Worm (Caenorhabditis elegans): Measurements from ENCODE around the gene col-170.

Gene col-170

ce11 chrX:6318803-6319202 lies 12.7 kb upstream of the col-170 start:
- TF ChIP-seq nhr-28 (tag; optimal IDR thresholded peaks at IDR 0.05) = peak; percentile 75
- TF ChIP-seq pqm-1 (tag; optimal IDR thresholded peaks at IDR 0.05) = no peak
- peak; percentile 4 for TF ChIP-seq hlh-30 (tag; optimal IDR thresholded peaks at IDR 0.05; ENCODE audit: insufficient read depth)
- TF ChIP-seq nhr-48 (tag; optimal IDR thresholded peaks at IDR 0.05) = no peak
- TF ChIP-seq daf-12 (tag; optimal IDR thresholded peaks at IDR 0.05) = no peak
- TF ChIP-seq mdl-1 (tag; optimal IDR thresholded peaks at IDR 0.05) = peak in 1 of 2 experiments; percentile 35
- TF ChIP-seq nhr-25 (tag; optimal IDR thresholded peaks at IDR 0.05; ENCODE audit: borderline replicate concordance, insufficient read depth) = peak; percentile 58

- no peak for TF ChIP-seq egl-43 (GFP tag; IDR thresholded peaks at IDR 0.05)
- TF ChIP-seq F49E8.2 (tag; optimal IDR thresholded peaks at IDR 0.05; ENCODE audit: borderline replicate concordance) = no peak
- no peak for TF ChIP-seq ceh-20 (GFP tag; IDR thresholded peaks at IDR 0.05)
Measured at ce11 chrX:6319546-6319945, 12.0 kb upstream of the col-170 start, which contains the start of gene chtb-3. Gene chtb-3, minus strand, starts transcription at chrX:6319646.

- TF ChIP-seq mxl-3 (GFP tag; optimal IDR thresholded peaks at IDR 0.05) (peak; percentile 46), nhr-48 (tag; optimal IDR thresholded peaks at IDR 0.05) (peak; percentile 86), zip-2 (tag; optimal IDR thresholded peaks at IDR 0.05) (no peak), ztf-7 (tag; optimal IDR thresholded peaks at IDR 0.05) (no peak), nhr-6 (tag; optimal IDR thresholded peaks at IDR 0.05) (no peak), ZK337.2 (GFP tag; IDR thresholded peaks at IDR 0.05) (no peak), D1046.2 (GFP tag; IDR thresholded peaks at IDR 0.05) (no peak), dpl-1 (GFP tag; optimal IDR thresholded peaks at IDR 0.05) (no peak), mep-1 (tag; optimal IDR thresholded peaks at IDR 0.05) (no peak), F37D6.2 (tag; optimal IDR thresholded peaks at IDR 0.05) (no peak), hlh-30 (tag; optimal IDR thresholded peaks at IDR 0.05; ENCODE audit: insufficient read depth) (peak; percentile 42), ztf-11 (tag; optimal IDR thresholded peaks at IDR 0.05) (no peak), F44E2.7 (GFP tag; IDR thresholded peaks at IDR 0.05) (no peak), tra-1 (GFP tag; IDR thresholded peaks at IDR 0.05) (0 out of 2 replicates have a peak, but pooled peaks have one; percentile 19), fos-1 (tag; optimal IDR thresholded peaks at IDR 0.05) (no peak), nhr-111 (GFP tag; optimal IDR thresholded peaks at IDR 0.05) (no peak), dve-1 (tag; optimal IDR thresholded peaks at IDR 0.05; ENCODE audit: insufficient read depth) (no peak), lin-38 (GFP tag; IDR thresholded peaks at IDR 0.05) (no peak), dmd-8 (GFP tag; IDR thresholded peaks at IDR 0.05) (no peak), nhr-28 (tag; optimal IDR thresholded peaks at IDR 0.05) (peak; percentile 55), T20F7.1 (GFP tag; optimal IDR thresholded peaks at IDR 0.05) (no peak), ama-1 (optimal IDR thresholded peaks at IDR 0.05) (no peak), pqm-1 (tag; optimal IDR thresholded peaks at IDR 0.05) (no peak), sdz-12 (GFP tag; optimal IDR thresholded peaks at IDR 0.05) (no peak), pha-4 (GFP tag; IDR thresholded peaks at IDR 0.05) (no peak), pha-4 (tag; optimal IDR thresholded peaks at IDR 0.05) (no peak), cey-2 (tag; optimal IDR thresholded peaks at IDR 0.05; ENCODE audit: borderline replicate concordance, insufficient read depth) (no peak), nhr-25 (tag; optimal IDR thresholded peaks at IDR 0.05; ENCODE audit: borderline replicate concordance, insufficient read depth) (no peak), duxl-1 (tag; optimal IDR thresholded peaks at IDR 0.05; ENCODE audit: poor library complexity) (no peak), ceh-44 (GFP tag; IDR thresholded peaks at IDR 0.05) (no peak), F49E8.2 (tag; optimal IDR thresholded peaks at IDR 0.05; ENCODE audit: borderline replicate concordance) (no peak), attf-4 (tag; optimal IDR thresholded peaks at IDR 0.05) (no peak), F26F4.8 (GFP tag; conservative IDR thresholded peaks at IDR 0.05) (no peak), nhr-237 (tag; optimal IDR thresholded peaks at IDR 0.05) (no peak), rbr-2 (tag; optimal IDR thresholded peaks at IDR 0.05) (peak; percentile 2), hlh-11 (tag; optimal IDR thresholded peaks at IDR 0.05) (peak; percentile 51), lir-3 (tag; optimal IDR thresholded peaks at IDR 0.05) (no peak), mes-2 (tag; optimal IDR thresholded peaks at IDR 0.05; ENCODE audit: poor library complexity, severe bottlenecking) (no peak), vab-7 (GFP tag; IDR thresholded peaks at IDR 0.05) (no peak), unc-130 (GFP tag; optimal IDR thresholded peaks at IDR 0.05) (no peak), T26A8.4 (GFP tag; IDR thresholded peaks at IDR 0.05) (no peak), ceh-20 (GFP tag; IDR thresholded peaks at IDR 0.05) (0 out of 2 replicates have a peak, but pooled peaks have one; percentile 16), spr-1 (tag; optimal IDR thresholded peaks at IDR 0.05) (peak; percentile 22), mdl-1 (tag; optimal IDR thresholded peaks at IDR 0.05) (peak in 1 of 2 experiments; percentile 45)
Measured at ce11 chrX:6320887-6321286, 10.6 kb upstream of the col-170 start.

Data from whole organism, L4 larva.